Fruit fly (Drosophila melanogaster) whole organism, prepupa: Measurements from ENCODE around the gene pzg.

ENCODE experiments used
- Blimp-1 ChIP-seq: fragments of 200-800 bp; sonication (Bioruptor generic); optimal IDR thresholded peaks from 3 replicates; lab custom pipeline; 2017; ENCODE audit warnings: missing biosample characterization, missing genetic modification characterization, mild to moderate bottlenecking, moderate library complexity, missing genetic modification reagents
- CG10631 ChIP-seq: fragments of 200-800 bp; sonication (Bioruptor generic); optimal IDR thresholded peaks from 2 replicates; lab custom pipeline; 2016; ENCODE audit warnings: missing biosample characterization, missing genetic modification characterization
- CG15336 ChIP-seq: fragments of 200-800 bp; sonication (Bioruptor generic); IDR thresholded peaks from 2 replicates; pipeline ENCODE4 v1.3.6; 2022; ENCODE audit warnings: missing biosample characterization, missing genetic modification characterization
- CG16779 ChIP-seq: fragments of 200-800 bp; sonication (Bioruptor generic); optimal IDR thresholded peaks from 3 replicates; lab custom pipeline; 2017; ENCODE audit warnings: missing biosample characterization, mild to moderate bottlenecking, missing genetic modification characterization
- CG34406 ChIP-seq: fragments of 200-800 bp; sonication (Bioruptor generic); optimal IDR thresholded peaks from 3 replicates; lab custom pipeline; 2016; ENCODE audit warnings: missing biosample characterization, missing genetic modification characterization
- CG3919 ChIP-seq: fragments of 200-800 bp; sonication (Bioruptor generic); optimal IDR thresholded peaks from 3 replicates; lab custom pipeline; 2016; ENCODE audit warnings: missing biosample characterization, missing genetic modification characterization
- CG6792 ChIP-seq: fragments of 200-800 bp; sonication (Bioruptor generic); optimal IDR thresholded peaks from 3 replicates; lab custom pipeline; 2016; ENCODE audit warnings: missing biosample characterization, missing genetic modification characterization
- CG6808 ChIP-seq: fragments of 200-800 bp; sonication (Bioruptor generic); optimal IDR thresholded peaks from 3 replicates; lab custom pipeline; 2017; ENCODE audit warnings: missing biosample characterization, missing genetic modification characterization, mild to moderate bottlenecking, moderate library complexity, missing genetic modification reagents
- CG6854 ChIP-seq: fragments of 200-800 bp; sonication (Bioruptor generic); optimal IDR thresholded peaks from 2 replicates; lab custom pipeline; 2017; ENCODE audit warnings: missing biosample characterization, mild to moderate bottlenecking, missing genetic modification characterization
- CG8319 ChIP-seq: fragments of 200-800 bp; sonication (Bioruptor generic); optimal IDR thresholded peaks from 3 replicates; lab custom pipeline; 2016; ENCODE audit warnings: missing biosample characterization, missing genetic modification characterization
- CG8632 ChIP-seq: fragments of 200-800 bp; sonication (Bioruptor generic); optimal IDR thresholded peaks from 3 replicates; lab custom pipeline; 2016; ENCODE audit warnings: missing biosample characterization, missing genetic modification characterization
- Eip75B ChIP-seq: fragments of 200-800 bp; sonication (Bioruptor generic); optimal IDR thresholded peaks from 3 replicates; lab custom pipeline; 2016; ENCODE audit warnings: missing biosample characterization, missing genetic modification characterization
- Eip78C ChIP-seq: fragments of 200-800 bp; sonication (Bioruptor generic); peaks from one replicate; lab custom pipeline; 2016; ENCODE audit warnings: missing biosample characterization, missing genetic modification characterization
- Eip93F ChIP-seq: fragments of 200-800 bp; sonication (Bioruptor generic); optimal IDR thresholded peaks from 2 replicates; lab custom pipeline; 2016; ENCODE audit warnings: missing biosample characterization, mild to moderate bottlenecking, missing genetic modification characterization
- Ets21C ChIP-seq: fragments of 200-800 bp; sonication (Bioruptor generic); optimal IDR thresholded peaks from 3 replicates; lab custom pipeline; 2016; ENCODE audit warnings: missing biosample characterization, missing genetic modification characterization
- Gug ChIP-seq: fragments of 200-800 bp; sonication (Bioruptor generic); IDR thresholded peaks from 2 replicates; pipeline ENCODE4 v1.3.6; 2022; ENCODE audit warnings: missing biosample characterization, missing genetic modification characterization
- Hr39 ChIP-seq: fragments of 200-800 bp; sonication (Bioruptor generic); optimal IDR thresholded peaks from 2 replicates; lab custom pipeline; 2016; ENCODE audit warnings: missing biosample characterization, missing genetic modification characterization
- Hr4 ChIP-seq: fragments of 200-800 bp; sonication (Bioruptor generic); optimal IDR thresholded peaks from 3 replicates; lab custom pipeline; 2016; ENCODE audit warnings: missing biosample characterization, missing genetic modification characterization
- Lpt ChIP-seq: fragments of 200-800 bp; sonication (Bioruptor generic); optimal IDR thresholded peaks from 3 replicates; lab custom pipeline; 2016; ENCODE audit warnings: missing biosample characterization, missing genetic modification characterization
- Met ChIP-seq: fragments of 200-800 bp; sonication (Bioruptor generic); optimal IDR thresholded peaks from 3 replicates; lab custom pipeline; 2016; ENCODE audit warnings: missing biosample characterization, missing genetic modification characterization
- OdsH ChIP-seq: fragments of 200-800 bp; sonication (Bioruptor generic); optimal IDR thresholded peaks from 3 replicates; lab custom pipeline; 2016; ENCODE audit warnings: missing biosample characterization, missing genetic modification characterization
- Sox102F ChIP-seq: fragments of 200-800 bp; sonication (Bioruptor generic); optimal IDR thresholded peaks from 2 replicates; lab custom pipeline; 2016; ENCODE audit warnings: missing biosample characterization, mild to moderate bottlenecking, missing genetic modification characterization
- dsx ChIP-seq: fragments of 200-800 bp; optimal IDR thresholded peaks from 3 replicates; lab custom pipeline; 2019; ENCODE audit warnings: missing biosample characterization, mild to moderate bottlenecking, missing genetic modification characterization, moderate library complexity; ENCODE audit not compliant: poor library complexity, severe bottlenecking
- esn ChIP-seq: fragments of 200-800 bp; sonication (Bioruptor generic); optimal IDR thresholded peaks from 2 replicates; lab custom pipeline; 2016; ENCODE audit warnings: missing biosample characterization, mild to moderate bottlenecking, missing genetic modification characterization, moderate library complexity
- fkh ChIP-seq: fragments of 200-800 bp; sonication (Bioruptor generic); optimal IDR thresholded peaks from 3 replicates; lab custom pipeline; 2017; ENCODE audit warnings: missing biosample characterization, mild to moderate bottlenecking, missing genetic modification characterization, moderate library complexity
- lz ChIP-seq: fragments of 200-800 bp; sonication (Bioruptor generic); optimal IDR thresholded peaks from 3 replicates; lab custom pipeline; 2016; ENCODE audit warnings: missing biosample characterization, missing genetic modification characterization
- pdm3 ChIP-seq: fragments of 200-800 bp; sonication (Bioruptor generic); optimal IDR thresholded peaks from 3 replicates; lab custom pipeline; 2016; ENCODE audit warnings: missing biosample characterization, missing genetic modification characterization
- spab ChIP-seq: fragments of 200-800 bp; sonication (Bioruptor generic); optimal IDR thresholded peaks from 2 replicates; lab custom pipeline; 2017; ENCODE audit warnings: missing biosample characterization, mild to moderate bottlenecking, missing genetic modification characterization, missing genetic modification reagents
- ss ChIP-seq, 2 experiments: fragments of 200-800 bp; sonication (Bioruptor generic); optimal IDR thresholded peaks; 2 replicates in 1 of 2; 3 replicates in 1 of 2; lab custom pipeline; 2017 to 2018; ENCODE audit warnings: mild to moderate bottlenecking in 2 of 2, missing biosample characterization in 2 of 2, missing genetic modification characterization in 2 of 2, moderate library complexity in 1 of 2
- svp ChIP-seq: fragments of 200-800 bp; sonication (Bioruptor generic); peaks from one replicate; lab custom pipeline; 2016; ENCODE audit warnings: missing biosample characterization, missing genetic modification characterization
- topi ChIP-seq: fragments of 200-800 bp; sonication (Bioruptor generic); optimal IDR thresholded peaks from 3 replicates; lab custom pipeline; 2016; ENCODE audit warnings: missing biosample characterization, missing genetic modification characterization
- vri ChIP-seq: fragments of 200-800 bp; sonication (Bioruptor generic); optimal IDR thresholded peaks from 3 replicates; lab custom pipeline; 2016; ENCODE audit warnings: missing biosample characterization, mild to moderate bottlenecking, missing genetic modification characterization

pzg gene

dm6 chr3L:21279876-21280566 lies 5.9 kb upstream of the pzg start, which contains the start of gene AcCoAS (continued):
- TF ChIP-seq OdsH (GFP tag; lab: Kevin White, UChicago) (peak; percentile 24), Hr4 (GFP tag; lab: Kevin White, UChicago) (no peak), pdm3 (peak; percentile 40), CG10631 (no peak), lz (peak; percentile 39), fkh (no peak), CG15336 (peak; percentile 25; the same call in 1 of the 2 replicates), CG16779 (tag; lab: Kevin White, UChicago) (peak; percentile 44), Hr39 (GFP tag; lab: Kevin White, UChicago) (peak; percentile 22)

dm6 chr3L:21280996-21281691 lies 4.8 kb upstream of the pzg start, which contains the start of gene ppl:
TSS of gene ppl (minus strand) at chr3L:21281506.
- TF ChIP-seq Eip75B (GFP tag; lab: Kevin White, UChicago) (no peak), Eip93F (GFP tag; lab: Kevin White, UChicago) (no peak), topi (GFP tag; lab: Kevin White, UChicago) (no peak), Met (GFP tag; lab: Kevin White, UChicago) (peak; percentile 15), OdsH (GFP tag; lab: Kevin White, UChicago) (no peak), Hr4 (GFP tag; lab: Kevin White, UChicago) (no peak), ss (GFP tag; optimal IDR thresholded peaks at IDR 0.05; lab: Kevin White, UChicago) (no peak), Sox102F (GFP tag; lab: Kevin White, UChicago) (peak; percentile 1), CG8319 (no peak), pdm3 (no peak), svp (peak; percentile 100), Eip78C (peak; percentile 11), CG6792 (no peak), CG3919 (GFP tag; lab: Kevin White, UChicago) (no peak), Ets21C (no peak), Lpt (GFP tag; lab: Kevin White, UChicago) (no peak), CG34406 (GFP tag; lab: Kevin White, UChicago) (no peak), esn (GFP tag; lab: Kevin White, UChicago) (no peak), Blimp-1 (no peak), fkh (peak; percentile 96), vri (GFP tag; lab: Kevin White, UChicago) (peak; percentile 31)

dm6 chr3L:21281706-21282105 lies 4.2 kb upstream of the pzg start:
- TF ChIP-seq spab (GFP tag; lab: Kevin White, UChicago) (no peak), Lpt (GFP tag; lab: Kevin White, UChicago) (no peak), Met (GFP tag; lab: Kevin White, UChicago) (no peak), svp (peak; percentile 75), esn (GFP tag; lab: Kevin White, UChicago) (no peak), Eip78C (peak; percentile 34), Ets21C (no peak), CG6808 (GFP tag; lab: Kevin White, UChicago) (no peak), Gug (GFP tag; lab: Robert Waterston, UW) (no peak)

- peak; percentile 76 for TF ChIP-seq Eip93F (GFP tag; lab: Kevin White, UChicago)
- peak; percentile 33 for TF ChIP-seq vri (GFP tag; lab: Kevin White, UChicago)
- TF ChIP-seq Blimp-1: no peak
- no peak for TF ChIP-seq Eip78C
- no peak for TF ChIP-seq CG6854 (GFP tag; lab: Kevin White, UChicago)
- no peak for TF ChIP-seq dsx (GFP tag; lab: Kevin White, UChicago)
- TF ChIP-seq CG8632 (GFP tag; lab: Kevin White, UChicago): no peak
Observed at dm6 chr3L:21282741-21283140, 3.2 kb upstream of the pzg start.
